Fruit fly (Drosophila melanogaster): Measurements from ENCODE around the gene CG15399.

CG15399 gene

dm6 chr2L:2752460-2753411, 18.8 kb downstream of the CG15399 start, which contains the start of gene Pgk (continued):
- peak; percentile 30 for TF ChIP-seq CG7839 (tag; optimal IDR thresholded peaks at IDR 0.05)
- TF ChIP-seq HLH3B (GFP tag; IDR thresholded peaks at IDR 0.05) = no peak
- TF ChIP-seq CG6854 (GFP tag; optimal IDR thresholded peaks at IDR 0.05) = peak; percentile 80
- TF ChIP-seq slou (GFP tag; optimal IDR thresholded peaks at IDR 0.05) = peak; percentile 10
- TF ChIP-seq yki (optimal IDR thresholded peaks at IDR 0.05) = peak; percentile 100
- TF ChIP-seq sd (tag; optimal IDR thresholded peaks at IDR 0.05) = peak; percentile 31
- TF ChIP-seq CG10147 (GFP tag; optimal IDR thresholded peaks at IDR 0.05) = peak; percentile 47
- TF ChIP-seq Xbp1 (GFP tag; optimal IDR thresholded peaks at IDR 0.05) = peak; percentile 30
- no peak for TF ChIP-seq kni (GFP tag; optimal IDR thresholded peaks at IDR 0.05)
- TF ChIP-seq Fer1 (GFP tag; optimal IDR thresholded peaks at IDR 0.05) = peak; percentile 83
- TF ChIP-seq bigmax (GFP tag; optimal IDR thresholded peaks at IDR 0.05) = no peak
- peak; percentile 48 for TF ChIP-seq Blimp-1 (GFP tag; optimal IDR thresholded peaks at IDR 0.05)
- TF ChIP-seq toy (GFP tag; IDR thresholded peaks at IDR 0.05) = no peak
- no peak for TF ChIP-seq al (GFP tag; IDR thresholded peaks at IDR 0.05)
- TF ChIP-seq Mrtf (GFP tag; IDR thresholded peaks at IDR 0.05) = no peak
- no peak for TF ChIP-seq chn (GFP tag; optimal IDR thresholded peaks at IDR 0.05)
- TF ChIP-seq da (GFP tag; optimal IDR thresholded peaks at IDR 0.05) = no peak
- no peak for TF ChIP-seq CG13287 (GFP tag; IDR thresholded peaks at IDR 0.05; ENCODE audit: partially characterized antibody)
- peak; percentile 5 for TF ChIP-seq grn (GFP tag; optimal IDR thresholded peaks at IDR 0.05)
- no peak for TF ChIP-seq CG1024 (GFP tag; IDR thresholded peaks at IDR 0.05)
- no peak for TF ChIP-seq CG8359 (GFP tag; optimal IDR thresholded peaks at IDR 0.05; ENCODE audit: borderline replicate concordance)
- peak; percentile 37 for TF ChIP-seq ac (GFP tag; optimal IDR thresholded peaks at IDR 0.05)
- peak; percentile 3 for TF ChIP-seq disco-r (GFP tag; optimal IDR thresholded peaks at IDR 0.05)
- peak; percentile 84 for TF ChIP-seq NC2β (GFP tag; optimal IDR thresholded peaks at IDR 0.05)
- no peak for TF ChIP-seq dm (GFP tag; optimal IDR thresholded peaks at IDR 0.05)
- peak; percentile 98 for TF ChIP-seq CG15479 (GFP tag; optimal IDR thresholded peaks at IDR 0.05)
- TF ChIP-seq CG30020 (tag; optimal IDR thresholded peaks at IDR 0.05) = no peak
- peak; percentile 51 for TF ChIP-seq caup (GFP tag; optimal IDR thresholded peaks at IDR 0.05; ENCODE audit: severe bottlenecking)
- peak; percentile 5 for TF ChIP-seq CG3838 (GFP tag; optimal IDR thresholded peaks at IDR 0.05)
- TF ChIP-seq CG12942 (GFP tag; optimal IDR thresholded peaks at IDR 0.05) = no peak
- TF ChIP-seq D (optimal IDR thresholded peaks at IDR 0.05) = peak; percentile 81
- TF ChIP-seq D (GFP tag; optimal IDR thresholded peaks at IDR 0.05) = peak; percentile 23
- TF ChIP-seq CG11696 (GFP tag; IDR thresholded peaks at IDR 0.05) = no peak
- no peak for TF ChIP-seq CG6689 (GFP tag; IDR thresholded peaks at IDR 0.05)
- TF ChIP-seq h (optimal IDR thresholded peaks at IDR 0.05) = no peak
- no peak for TF ChIP-seq CG1832 (GFP tag; optimal IDR thresholded peaks at IDR 0.05)
- peak; percentile 92 for TF ChIP-seq nom (GFP tag; optimal IDR thresholded peaks at IDR 0.05)
- no peak for TF ChIP-seq hth (optimal IDR thresholded peaks at IDR 0.05)
- no peak for TF ChIP-seq fd96Cb (tag; optimal IDR thresholded peaks at IDR 0.05)
- no peak for TF ChIP-seq Mad (GFP tag; optimal IDR thresholded peaks at IDR 0.05)
- TF ChIP-seq zf30C (GFP tag; optimal IDR thresholded peaks at IDR 0.05) = peak; percentile 100
- TF ChIP-seq wor (GFP tag; IDR thresholded peaks at IDR 0.05) = no peak
- no peak for TF ChIP-seq ab (GFP tag; optimal IDR thresholded peaks at IDR 0.05)
- TF ChIP-seq CG1647 (GFP tag; optimal IDR thresholded peaks at IDR 0.05) = no peak
- no peak for TF ChIP-seq zfh2 (GFP tag; optimal IDR thresholded peaks at IDR 0.05)
- TF ChIP-seq E2f1 (GFP tag; IDR thresholded peaks at IDR 0.05) = no peak
- TF ChIP-seq GATAe (GFP tag; conservative IDR thresholded peaks at IDR 0.05) = no peak
- TF ChIP-seq nerfin-1 (tag; optimal IDR thresholded peaks at IDR 0.05) = peak; percentile 5
- peak; percentile 40 for TF ChIP-seq CG8089 (GFP tag; optimal IDR thresholded peaks at IDR 0.05)
- TF ChIP-seq Meics (GFP tag; optimal IDR thresholded peaks at IDR 0.05) = peak; percentile 10

Data from whole organism, embryonic.